Fruit fly (Drosophila melanogaster): ENCODE data around the gene CG5194.
A peak's percentile ranks its signal among the peaks of the same experiment; 100 is the strongest.

CG5194 gene

dm6 chr3L:9033999-9034626 lies 24.5 kb upstream of the CG5194 start (continued):
- TF ChIP-seq CG4820 (GFP tag; optimal IDR thresholded peaks at IDR 0.05) (peak; percentile 86), schlank (tag; optimal IDR thresholded peaks at IDR 0.05) (no peak), ro (GFP tag; IDR thresholded peaks at IDR 0.05) (peak; percentile 23; the same call in 1 of the 2 replicates), CG7357 (GFP tag; IDR thresholded peaks at IDR 0.05) (peak; percentile 47; the same call in 1 of the 3 replicates), CG12659 (GFP tag; optimal IDR thresholded peaks at IDR 0.05) (no peak), br (optimal IDR thresholded peaks at IDR 0.05) (no peak), CG8924 (tag; optimal IDR thresholded peaks at IDR 0.05) (peak; percentile 45), Dbx (GFP tag; IDR thresholded peaks at IDR 0.05) (no peak), CG42726 (GFP tag; IDR thresholded peaks at IDR 0.05; ENCODE audit: partially characterized antibody) (no peak), CG31365 (tag; optimal IDR thresholded peaks at IDR 0.05) (no peak), sim (GFP tag; IDR thresholded peaks at IDR 0.05) (peak; percentile 63; the same call in 1 of the 2 replicates), CG6683 (GFP tag; optimal IDR thresholded peaks at IDR 0.05) (no peak), Nf-YA (GFP tag; IDR thresholded peaks at IDR 0.05) (0 out of 2 replicates have a peak, but pooled peaks have one; percentile 28), tna (GFP tag; IDR thresholded peaks at IDR 0.05; ENCODE audit: partially characterized antibody) (no peak), ftz-f1 (GFP tag; optimal IDR thresholded peaks at IDR 0.05) (no peak), Dp (GFP tag; optimal IDR thresholded peaks at IDR 0.05) (no peak), CG10959 (GFP tag; IDR thresholded peaks at IDR 0.05) (peak; percentile 86), inv (GFP tag; IDR thresholded peaks at IDR 0.05; ENCODE audit: partially characterized antibody) (no peak), trem (tag; optimal IDR thresholded peaks at IDR 0.05) (peak; percentile 78), gt (GFP tag; IDR thresholded peaks at IDR 0.05) (no peak), ewg (GFP tag; optimal IDR thresholded peaks at IDR 0.05) (peak; percentile 9), tll (GFP tag; optimal IDR thresholded peaks at IDR 0.05) (no peak), CG17186 (GFP tag; optimal IDR thresholded peaks at IDR 0.05) (no peak), CG1792 (GFP tag; optimal IDR thresholded peaks at IDR 0.05) (peak; percentile 40), fd64A (GFP tag; optimal IDR thresholded peaks at IDR 0.05) (peak; percentile 28), kay (GFP tag; optimal IDR thresholded peaks at IDR 0.05) (no peak)

DNA sequence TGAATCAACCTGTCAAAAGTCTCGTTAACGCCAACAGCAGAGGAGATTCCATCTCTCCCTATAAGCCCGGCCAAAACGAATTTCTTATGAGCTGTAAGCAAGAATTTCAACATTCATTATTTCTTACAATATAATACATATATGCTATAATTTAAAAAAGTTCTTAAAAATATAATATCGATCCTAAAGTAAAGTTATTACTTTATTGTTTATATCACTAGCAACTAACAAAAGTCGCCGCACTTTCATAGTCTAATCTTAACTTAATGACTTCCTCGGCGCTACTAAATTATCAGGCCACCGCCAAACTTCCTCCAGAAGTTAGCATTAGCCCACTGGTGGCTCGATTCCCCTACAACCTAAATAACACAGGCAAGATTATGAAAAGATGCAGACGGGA lies 23.9 kb upstream of the CG5194 start:
- peak; percentile 74 for TF ChIP-seq CG10274 (GFP tag; optimal IDR thresholded peaks at IDR 0.05)
- no peak for TF ChIP-seq vnd (GFP tag; IDR thresholded peaks at IDR 0.05; ENCODE audit: partially characterized antibody)
- peak; percentile 45 for TF ChIP-seq D19A (tag; optimal IDR thresholded peaks at IDR 0.05)
- TF ChIP-seq nmo (GFP tag; optimal IDR thresholded peaks at IDR 0.05), result peak; percentile 60
- no peak for TF ChIP-seq CHES-1-like (GFP tag; optimal IDR thresholded peaks at IDR 0.05)
- no peak for TF ChIP-seq p53 (GFP tag; optimal IDR thresholded peaks at IDR 0.05)
- TF ChIP-seq CG7839 (tag; optimal IDR thresholded peaks at IDR 0.05), result peak; percentile 34
- no peak for TF ChIP-seq cas (GFP tag; IDR thresholded peaks at IDR 0.05)
- peak; percentile 60 for TF ChIP-seq gem (tag; optimal IDR thresholded peaks at IDR 0.05)
- no peak for TF ChIP-seq CG2129 (GFP tag; IDR thresholded peaks at IDR 0.05; ENCODE audit: partially characterized antibody)
- peak in 1 of 2 experiments; percentile 45 for TF ChIP-seq Hr51 (GFP tag; optimal IDR thresholded peaks at IDR 0.05)
- TF ChIP-seq CG13775 (GFP tag; optimal IDR thresholded peaks at IDR 0.05), result no peak
- TF ChIP-seq CG16813 (GFP tag; IDR thresholded peaks at IDR 0.05; ENCODE audit: partially characterized antibody), result no peak
- TF ChIP-seq fd96Cb (tag; optimal IDR thresholded peaks at IDR 0.05), result peak; percentile 27
- peak; percentile 19 for TF ChIP-seq lbe (GFP tag; optimal IDR thresholded peaks at IDR 0.05)
- TF ChIP-seq sug (tag; optimal IDR thresholded peaks at IDR 0.05), result no peak
- TF ChIP-seq CG14710 (tag; optimal IDR thresholded peaks at IDR 0.05), result no peak
- peak; percentile 34 for TF ChIP-seq CG15601 (tag; optimal IDR thresholded peaks at IDR 0.05)
- TF ChIP-seq Ets97D (GFP tag; optimal IDR thresholded peaks at IDR 0.05), result no peak
- peak; percentile 38 for TF ChIP-seq Sox102F (GFP tag; optimal IDR thresholded peaks at IDR 0.05)
- no peak for TF ChIP-seq Hr39 (optimal IDR thresholded peaks at IDR 0.05)
- TF ChIP-seq trh (GFP tag; optimal IDR thresholded peaks at IDR 0.05), result no peak
- TF ChIP-seq CG3995 (GFP tag; optimal IDR thresholded peaks at IDR 0.05), result no peak
- TF ChIP-seq CG10979 (tag; optimal IDR thresholded peaks at IDR 0.05), result peak; percentile 52

Measured in whole organism, embryonic.